Fruit fly (Drosophila melanogaster): ENCODE measurements around the gene Ada.

Ada gene

DNA sequence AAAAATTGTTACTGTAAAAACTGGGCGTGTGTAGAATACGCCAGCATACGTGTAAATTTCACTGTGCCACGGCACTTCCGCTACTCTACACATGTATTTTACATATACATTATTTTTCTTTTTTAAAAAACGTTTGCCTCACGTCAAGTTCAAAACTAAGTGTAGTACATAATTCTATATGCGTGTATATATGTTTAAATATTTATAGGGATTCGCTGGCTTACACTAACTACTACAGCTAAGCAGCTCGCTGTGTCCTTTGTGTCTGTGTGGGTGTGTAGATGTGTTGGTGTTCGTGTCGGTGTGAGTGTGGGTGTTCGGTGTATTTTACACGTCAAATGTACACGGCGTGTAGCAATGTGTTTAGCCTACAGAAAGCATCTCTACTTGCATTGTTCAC, 3.4 kb downstream of the Ada start (continued):
- TF ChIP-seq inv (GFP tag; IDR thresholded peaks at IDR 0.05; ENCODE audit: partially characterized antibody) (0 out of 2 replicates have a peak, but pooled peaks have one; percentile 42), chn (GFP tag; optimal IDR thresholded peaks at IDR 0.05) (no peak), CG11723 (GFP tag; optimal IDR thresholded peaks at IDR 0.05) (no peak), br (optimal IDR thresholded peaks at IDR 0.05) (no peak), Sry-δ (GFP tag; optimal IDR thresholded peaks at IDR 0.05) (no peak), D (optimal IDR thresholded peaks at IDR 0.05) (no peak), D (GFP tag; optimal IDR thresholded peaks at IDR 0.05) (no peak), CG12769 (tag; optimal IDR thresholded peaks at IDR 0.05) (no peak), Drgx (GFP tag; IDR thresholded peaks at IDR 0.05) (no peak), fd3F (GFP tag; optimal IDR thresholded peaks at IDR 0.05) (no peak), ATbp (GFP tag; optimal IDR thresholded peaks at IDR 0.05) (no peak), CG7839 (tag; optimal IDR thresholded peaks at IDR 0.05) (no peak), klu (GFP tag; IDR thresholded peaks at IDR 0.05) (no peak), CHES-1-like (GFP tag; optimal IDR thresholded peaks at IDR 0.05) (no peak), hkb (optimal IDR thresholded peaks at IDR 0.05) (no peak), hkb (GFP tag; IDR thresholded peaks at IDR 0.05) (no peak), pros (GFP tag; optimal IDR thresholded peaks at IDR 0.05) (no peak), Meics (GFP tag; optimal IDR thresholded peaks at IDR 0.05) (no peak), Lhr (GFP tag; optimal IDR thresholded peaks at IDR 0.05) (no peak), gcm (GFP tag; optimal IDR thresholded peaks at IDR 0.05) (no peak), CG15601 (tag; optimal IDR thresholded peaks at IDR 0.05) (no peak), Hr51 (GFP tag; optimal IDR thresholded peaks at IDR 0.05) (no peak), CG10654 (GFP tag; optimal IDR thresholded peaks at IDR 0.05) (no peak), CG30020 (tag; optimal IDR thresholded peaks at IDR 0.05) (no peak), CG6791 (GFP tag; IDR thresholded peaks at IDR 0.05; ENCODE audit: partially characterized antibody) (peak; percentile 71; the same call in 2 of the 3 replicates), Hsf (GFP tag; optimal IDR thresholded peaks at IDR 0.05) (no peak), CG5180 (GFP tag; optimal IDR thresholded peaks at IDR 0.05) (no peak), CG10209 (GFP tag; optimal IDR thresholded peaks at IDR 0.05) (no peak), ase (GFP tag; IDR thresholded peaks at IDR 0.05) (no peak), Poxn (GFP tag; IDR thresholded peaks at IDR 0.05) (no peak), al (GFP tag; IDR thresholded peaks at IDR 0.05) (no peak), CG12299 (tag; optimal IDR thresholded peaks at IDR 0.05) (no peak), nerfin-1 (tag; optimal IDR thresholded peaks at IDR 0.05) (no peak), Doc3 (GFP tag; IDR thresholded peaks at IDR 0.05; ENCODE audit: partially characterized antibody) (no peak), lola (GFP tag; optimal IDR thresholded peaks at IDR 0.05) (no peak), ERR (GFP tag; optimal IDR thresholded peaks at IDR 0.05) (no peak), sd (tag; optimal IDR thresholded peaks at IDR 0.05) (no peak), CG2678 (tag; optimal IDR thresholded peaks at IDR 0.05) (no peak), bsh (GFP tag; optimal IDR thresholded peaks at IDR 0.05) (no peak), CG16813 (GFP tag; IDR thresholded peaks at IDR 0.05; ENCODE audit: partially characterized antibody) (peak; percentile 71), CG34224 (GFP tag; IDR thresholded peaks at IDR 0.05; ENCODE audit: partially characterized antibody) (no peak), gsb (GFP tag; IDR thresholded peaks at IDR 0.05) (no peak), Fer3 (tag; optimal IDR thresholded peaks at IDR 0.05) (no peak), CG18764 (GFP tag; optimal IDR thresholded peaks at IDR 0.05) (no peak), Bdp1 (GFP tag; optimal IDR thresholded peaks at IDR 0.05) (no peak), ken (GFP tag; IDR thresholded peaks at IDR 0.05) (no peak), CG2120 (GFP tag; optimal IDR thresholded peaks at IDR 0.05) (no peak), lab (GFP tag; optimal IDR thresholded peaks at IDR 0.05) (no peak), gt (GFP tag; IDR thresholded peaks at IDR 0.05) (no peak), CG7928 (GFP tag; optimal IDR thresholded peaks at IDR 0.05) (no peak), CG31224 (GFP tag; IDR thresholded peaks at IDR 0.05) (no peak)
